Worm (Caenorhabditis elegans): Measurements from ENCODE around the gene K08E4.8.

Gene K08E4.8

DNA sequence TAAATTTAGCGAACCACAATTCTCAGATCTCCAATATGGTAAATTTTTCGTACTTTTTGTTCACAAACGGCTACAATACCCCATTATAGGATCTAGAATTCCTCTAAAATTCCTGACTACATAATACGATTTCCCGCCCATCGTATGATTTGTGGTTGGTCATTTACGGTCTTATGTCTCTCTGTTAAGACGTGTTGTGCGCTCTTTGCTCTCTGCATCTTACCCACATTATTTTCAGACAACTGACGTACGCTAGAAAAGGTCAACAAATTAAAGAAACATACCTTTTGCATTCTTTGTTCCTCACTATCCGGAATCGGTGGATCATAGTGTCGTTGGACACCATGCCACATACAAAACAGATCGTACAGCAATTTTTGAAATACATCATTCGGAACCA is 18.1 kb downstream of the K08E4.8 start:
- no peak for TF ChIP-seq lin-11 (tag; optimal IDR thresholded peaks at IDR 0.05)
- no peak for TF ChIP-seq C34F6.9 (tag; optimal IDR thresholded peaks at IDR 0.05)
- no peak for TF ChIP-seq zag-1 (tag; optimal IDR thresholded peaks at IDR 0.05)
- no peak for TF ChIP-seq ZK546.5 (tag; optimal IDR thresholded peaks at IDR 0.05)
- TF ChIP-seq dmd-4 (tag; optimal IDR thresholded peaks at IDR 0.05) = no peak
- TF ChIP-seq ama-1 (optimal IDR thresholded peaks at IDR 0.05) = no peak
- no peak for TF ChIP-seq nhr-77 (tag; optimal IDR thresholded peaks at IDR 0.05)
- TF ChIP-seq nhr-21 (tag; optimal IDR thresholded peaks at IDR 0.05) = no peak
- no peak for TF ChIP-seq nhr-25 (tag; optimal IDR thresholded peaks at IDR 0.05)
- peak; percentile 51 for TF ChIP-seq sma-9 (GFP tag; optimal IDR thresholded peaks at IDR 0.05)
- TF ChIP-seq sma-9 (tag; optimal IDR thresholded peaks at IDR 0.05) = no peak
- TF ChIP-seq crh-2 (tag; optimal IDR thresholded peaks at IDR 0.05) = peak; percentile 36
- no peak for TF ChIP-seq elt-1 (tag; optimal IDR thresholded peaks at IDR 0.05)
- no peak for TF ChIP-seq mdl-1 (tag; optimal IDR thresholded peaks at IDR 0.05)
- TF ChIP-seq ceh-82 (tag; optimal IDR thresholded peaks at IDR 0.05) = no peak
- no peak for TF ChIP-seq mbf-1 (tag; optimal IDR thresholded peaks at IDR 0.05)
- TF ChIP-seq ceh-16 (tag; optimal IDR thresholded peaks at IDR 0.05) = no peak
- no peak for TF ChIP-seq nhr-12 (tag; optimal IDR thresholded peaks at IDR 0.05)
- TF ChIP-seq aly-2 (tag; optimal IDR thresholded peaks at IDR 0.05) = no peak
- no peak for TF ChIP-seq alr-1 (tag; optimal IDR thresholded peaks at IDR 0.05)
- no peak for TF ChIP-seq lsy-2 (tag; optimal IDR thresholded peaks at IDR 0.05)
- no peak for TF ChIP-seq unc-55 (GFP tag; optimal IDR thresholded peaks at IDR 0.05)
- no peak for TF ChIP-seq sma-3 (GFP tag; optimal IDR thresholded peaks at IDR 0.05)
- peak; percentile 16 for TF ChIP-seq fos-1 (tag; optimal IDR thresholded peaks at IDR 0.05)
- no peak for TF ChIP-seq ztf-11 (tag; optimal IDR thresholded peaks at IDR 0.05)
- no peak for TF ChIP-seq nhr-11 (tag; optimal IDR thresholded peaks at IDR 0.05)
- TF ChIP-seq ztf-1 (GFP tag; conservative IDR thresholded peaks at IDR 0.05) = no peak
- no peak for TF ChIP-seq nhr-10 (tag; optimal IDR thresholded peaks at IDR 0.05)
- TF ChIP-seq R02D3.7 (tag; optimal IDR thresholded peaks at IDR 0.05) = no peak
- TF ChIP-seq elt-3 (tag; optimal IDR thresholded peaks at IDR 0.05) = no peak
- no peak for TF ChIP-seq ztf-4 (tag; optimal IDR thresholded peaks at IDR 0.05)
- TF ChIP-seq nhr-129 (tag; optimal IDR thresholded peaks at IDR 0.05) = peak; percentile 61
- no peak for TF ChIP-seq lin-39 (tag; optimal IDR thresholded peaks at IDR 0.05)
- TF ChIP-seq mab-5 (tag; optimal IDR thresholded peaks at IDR 0.05) = no peak

DNA sequence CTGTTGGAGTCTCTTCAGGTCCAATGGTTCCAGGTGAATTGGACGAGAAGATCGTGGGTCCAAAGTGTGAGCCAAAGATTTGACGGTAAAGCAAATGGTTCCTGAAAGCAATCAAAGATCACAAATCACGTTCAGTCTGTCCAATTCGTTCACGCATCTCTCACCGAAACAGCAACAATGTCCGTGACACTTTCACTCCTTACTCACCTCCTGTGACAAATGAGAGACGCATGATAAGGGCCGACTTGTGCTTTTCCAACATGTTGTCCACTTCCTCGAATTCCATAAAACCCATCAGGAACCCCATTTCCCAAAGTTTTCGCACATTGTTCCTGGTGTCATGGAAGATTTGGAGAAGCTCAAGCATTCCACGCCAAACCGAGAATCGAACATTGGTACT is 20.7 kb downstream of the K08E4.8 start:
- no peak for TF ChIP-seq mdl-1 (tag; optimal IDR thresholded peaks at IDR 0.05)
- TF ChIP-seq sma-9 (GFP tag; optimal IDR thresholded peaks at IDR 0.05) = peak; percentile 23
- TF ChIP-seq sma-9 (tag; optimal IDR thresholded peaks at IDR 0.05) = no peak
- no peak for TF ChIP-seq peb-1 (tag; optimal IDR thresholded peaks at IDR 0.05)
- peak; percentile 35 for TF ChIP-seq nhr-129 (tag; optimal IDR thresholded peaks at IDR 0.05)
- TF ChIP-seq nhr-10 (tag; optimal IDR thresholded peaks at IDR 0.05) = no peak
- no peak for TF ChIP-seq ztf-1 (GFP tag; conservative IDR thresholded peaks at IDR 0.05)
- no peak for TF ChIP-seq aly-2 (tag; optimal IDR thresholded peaks at IDR 0.05)
- TF ChIP-seq dmd-4 (tag; optimal IDR thresholded peaks at IDR 0.05) = no peak
- peak; percentile 60 for TF ChIP-seq fos-1 (tag; optimal IDR thresholded peaks at IDR 0.05)
- TF ChIP-seq sem-4 (tag; optimal IDR thresholded peaks at IDR 0.05) = no peak
- no peak for TF ChIP-seq unc-39 (tag; optimal IDR thresholded peaks at IDR 0.05)

DNA sequence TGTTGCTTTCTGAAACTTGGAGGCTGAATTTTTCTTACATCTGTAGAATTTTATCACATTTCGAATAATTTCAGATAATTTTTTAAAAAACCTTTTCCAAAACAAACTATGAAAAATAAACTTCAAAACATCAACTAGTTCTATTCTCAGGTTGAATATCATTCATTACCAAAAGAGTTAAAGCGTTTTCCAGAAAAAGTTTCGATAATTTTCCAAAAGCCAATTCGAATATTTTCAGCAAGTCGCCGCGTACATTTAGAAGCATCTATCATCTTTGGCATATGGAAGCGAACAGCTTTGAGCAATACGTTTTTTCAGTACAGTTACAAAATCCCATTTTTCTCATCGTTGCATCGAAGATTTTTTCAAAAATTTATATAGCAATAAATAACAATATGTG is 24.2 kb downstream of the K08E4.8 start:
- TF ChIP-seq nhr-10 (tag; optimal IDR thresholded peaks at IDR 0.05) (no peak), crh-2 (tag; optimal IDR thresholded peaks at IDR 0.05) (no peak), snpc-4 (tag; optimal IDR thresholded peaks at IDR 0.05) (no peak), lsy-2 (tag; optimal IDR thresholded peaks at IDR 0.05) (peak in 1 of 2 experiments; percentile 63), R02D3.7 (tag; optimal IDR thresholded peaks at IDR 0.05) (no peak), ama-1 (optimal IDR thresholded peaks at IDR 0.05) (peak; percentile 51), lin-13 (GFP tag; optimal IDR thresholded peaks at IDR 0.05) (peak; percentile 11), dmd-4 (tag; optimal IDR thresholded peaks at IDR 0.05) (no peak), zag-1 (tag; optimal IDR thresholded peaks at IDR 0.05) (no peak), nhr-25 (tag; optimal IDR thresholded peaks at IDR 0.05) (peak; percentile 48), sma-3 (GFP tag; optimal IDR thresholded peaks at IDR 0.05) (peak; percentile 47), lin-11 (tag; optimal IDR thresholded peaks at IDR 0.05) (no peak), nhr-129 (tag; optimal IDR thresholded peaks at IDR 0.05) (peak; percentile 6), nhr-6 (tag; optimal IDR thresholded peaks at IDR 0.05) (peak; percentile 1), ztf-1 (GFP tag; conservative IDR thresholded peaks at IDR 0.05) (no peak), unc-39 (tag; optimal IDR thresholded peaks at IDR 0.05) (no peak), ztf-4 (tag; optimal IDR thresholded peaks at IDR 0.05) (peak; percentile 61), fos-1 (tag; optimal IDR thresholded peaks at IDR 0.05) (no peak), nhr-21 (tag; optimal IDR thresholded peaks at IDR 0.05) (no peak), Y55F3AM.14 (GFP tag; optimal IDR thresholded peaks at IDR 0.05) (no peak), ZK546.5 (tag; optimal IDR thresholded peaks at IDR 0.05) (no peak), sma-9 (GFP tag; optimal IDR thresholded peaks at IDR 0.05) (no peak), sma-9 (tag; optimal IDR thresholded peaks at IDR 0.05) (no peak), nhr-12 (tag; optimal IDR thresholded peaks at IDR 0.05) (no peak), mbf-1 (tag; optimal IDR thresholded peaks at IDR 0.05) (no peak), sem-4 (tag; optimal IDR thresholded peaks at IDR 0.05) (peak; percentile 64), F13H6.1 (tag; optimal IDR thresholded peaks at IDR 0.05) (no peak)
